Fruit fly (Drosophila melanogaster) S2 (cell line): ENCODE data around the gene NetB.

ENCODE experiments used
- CG8478 ChIP-seq: fragments of >200 bp; optimal IDR thresholded peaks from 2 replicates; lab custom pipeline; 2018
- CTCF ChIP-seq, 2 experiments: fragments of >200 bp; optimal IDR thresholded peaks; 2 replicates each; lab custom pipeline; 2018

The NetB gene

DNA sequence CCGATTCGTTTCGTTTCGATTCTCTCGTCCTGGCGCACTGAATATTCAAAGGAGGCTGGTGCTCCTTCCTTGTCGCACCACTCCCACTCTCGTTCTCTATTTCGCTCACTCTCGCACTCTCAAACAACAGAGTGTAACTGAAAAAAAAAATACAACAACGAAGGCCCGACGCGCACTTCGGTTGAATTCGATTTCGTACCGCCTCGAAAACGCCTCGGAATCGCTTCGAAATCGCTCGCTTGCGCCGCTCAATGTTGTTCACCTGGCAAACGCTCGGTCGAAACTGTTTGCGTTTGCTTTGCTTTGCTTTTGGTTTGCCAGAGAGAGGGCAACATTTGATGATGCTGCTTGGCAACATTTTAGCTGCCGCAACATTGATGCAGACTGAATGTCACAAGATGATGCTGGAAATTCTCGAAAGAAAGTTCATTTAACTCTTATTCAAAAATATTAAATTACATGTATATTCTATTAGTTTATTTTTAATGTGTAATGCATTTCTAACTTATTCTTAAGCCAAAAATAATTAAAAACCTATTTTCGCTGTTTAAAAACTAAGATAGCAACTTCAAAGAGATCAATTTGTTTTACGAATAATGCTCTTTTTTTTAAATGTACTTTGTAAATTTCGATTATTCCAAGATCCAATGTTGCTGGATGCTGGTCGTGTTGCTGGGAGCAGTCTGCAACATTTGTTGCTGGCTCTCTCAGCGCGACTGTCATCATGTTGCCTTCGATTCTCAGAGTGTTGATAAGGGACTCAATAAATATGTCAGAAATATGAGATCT is at the start of gene NetB:
NetB (minus strand) TSS at position 291 of the 789 bp plus-strand sequence.
- TF ChIP-seq CTCF (optimal IDR thresholded peaks at IDR 0.05; lab: Kevin White, UChicago) (no peak), CG8478 (lab: Kevin White, UChicago) (no peak)

- TF ChIP-seq CTCF (optimal IDR thresholded peaks at IDR 0.05; lab: Kevin White, UChicago): no peak
- no peak for TF ChIP-seq CG8478 (lab: Kevin White, UChicago)
These were observed 37.3 kb upstream of the NetB start, which contains the start of gene Ag5r for dm6 chrX:14786451-14786850. TSS of gene Ag5r (minus strand) at chrX:14786551.

DNA sequence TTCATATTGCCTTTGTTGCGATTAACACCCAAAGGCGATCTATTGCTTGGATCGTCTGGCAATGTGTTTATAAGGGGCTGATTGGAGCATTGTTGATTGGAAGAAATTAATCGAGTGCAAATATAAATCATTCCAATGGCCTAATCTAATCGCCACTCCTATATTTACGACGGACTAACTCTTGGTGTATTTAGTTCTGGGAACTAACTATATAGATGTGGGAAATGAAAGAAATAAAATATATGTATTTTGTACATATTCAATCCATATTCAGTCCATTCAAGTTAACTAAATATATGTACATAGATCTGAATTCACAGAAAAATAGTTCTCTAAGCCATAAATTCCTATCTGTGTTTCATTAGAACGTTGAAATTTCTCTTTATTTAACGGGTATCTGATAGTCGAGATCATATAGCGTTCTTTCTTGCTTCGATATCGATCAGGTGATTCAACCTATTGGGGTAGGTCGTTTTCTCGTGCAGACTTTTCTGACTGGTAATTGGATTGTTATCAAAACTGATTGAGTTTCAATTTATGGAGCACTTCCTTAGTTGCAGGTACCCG is 34.9 kb upstream of the NetB start, which contains the start of gene Ag5r2:
Ag5r2 (minus strand) TSS at position 51 of the 567 bp plus-strand sequence.
- TF ChIP-seq CTCF (optimal IDR thresholded peaks at IDR 0.05; lab: Kevin White, UChicago) (no peak), CG8478 (lab: Kevin White, UChicago) (no peak)

- TF ChIP-seq CTCF (optimal IDR thresholded peaks at IDR 0.05; lab: Kevin White, UChicago) (no peak), CG8478 (lab: Kevin White, UChicago) (no peak)
These were observed 27.3 kb upstream of the NetB start, which contains the start of gene CG5347 for dm6 chrX:14776474-14776873. TSS of gene CG5347 (plus strand) at chrX:14776774.

DNA sequence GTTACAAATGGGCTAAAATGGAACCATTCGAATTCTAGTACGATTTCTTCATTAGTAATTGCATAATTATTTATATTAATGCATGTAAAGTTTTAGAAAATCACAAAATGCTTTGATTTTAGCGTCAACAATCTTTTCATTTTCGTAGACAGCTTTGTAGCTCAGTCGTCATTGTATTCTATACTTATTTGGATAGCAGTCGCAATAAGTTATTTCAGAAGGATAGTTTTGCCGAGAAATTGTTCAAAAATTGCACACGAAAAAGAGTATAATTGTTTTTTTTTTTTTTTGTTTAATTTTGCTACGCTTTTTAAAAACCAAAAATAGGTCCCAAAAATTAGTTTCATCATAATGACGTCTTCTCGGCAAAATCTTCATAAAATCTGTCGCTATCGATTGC is 25.8 kb upstream of the NetB start, which contains the start of gene CG5334:
CG5334 (plus strand) TSS at position 301 of the 400 bp plus-strand sequence.
- TF ChIP-seq CTCF (optimal IDR thresholded peaks at IDR 0.05; lab: Kevin White, UChicago) (no peak), CG8478 (lab: Kevin White, UChicago) (no peak)

DNA sequence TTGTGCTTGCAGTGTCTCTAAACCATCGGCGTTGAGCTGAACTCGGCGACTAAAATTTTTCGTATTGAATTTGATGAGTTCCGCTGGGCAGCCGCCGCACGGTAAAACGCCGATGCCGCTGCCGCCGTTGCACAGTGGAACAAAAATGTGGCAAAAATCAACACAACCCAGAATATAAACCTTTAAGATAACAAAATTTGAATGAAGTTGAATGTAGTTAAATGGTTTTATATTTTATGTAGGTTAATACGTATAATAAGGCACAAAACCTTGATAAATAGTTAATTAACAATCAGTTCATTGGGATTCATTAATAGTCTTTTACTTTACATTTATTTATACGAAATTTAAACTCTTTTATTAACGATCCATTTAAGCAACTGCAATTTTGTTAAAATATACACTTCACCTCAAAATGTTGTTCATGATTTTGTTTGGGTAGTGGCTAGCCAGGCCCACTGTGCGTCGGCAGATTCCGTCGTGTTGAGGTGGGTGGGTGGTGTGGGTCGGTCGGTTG is 16.6 kb upstream of the NetB start, which contains the start of gene CG15890:
CG15890 (minus strand) TSS at position 51 of the 517 bp plus-strand sequence.
- no peak for TF ChIP-seq CTCF (optimal IDR thresholded peaks at IDR 0.05; lab: Kevin White, UChicago)
- no peak for TF ChIP-seq CG8478 (lab: Kevin White, UChicago)

- TF ChIP-seq CG8478 (lab: Kevin White, UChicago) (no peak), CTCF (optimal IDR thresholded peaks at IDR 0.05; lab: Kevin White, UChicago) (no peak)
These were observed 15.8 kb upstream of the NetB start for dm6 chrX:14765024-14765423.

- TF ChIP-seq CTCF (optimal IDR thresholded peaks at IDR 0.05; lab: Kevin White, UChicago) (no peak), CG8478 (lab: Kevin White, UChicago) (no peak)
These were observed 2.0 kb upstream of the NetB start for dm6 chrX:14751162-14751561.

dm6 chrX:14750448-14750847 is 1.3 kb upstream of the NetB start:
- TF ChIP-seq CTCF (optimal IDR thresholded peaks at IDR 0.05; lab: Kevin White, UChicago): no peak
- TF ChIP-seq CG8478 (lab: Kevin White, UChicago): no peak

DNA sequence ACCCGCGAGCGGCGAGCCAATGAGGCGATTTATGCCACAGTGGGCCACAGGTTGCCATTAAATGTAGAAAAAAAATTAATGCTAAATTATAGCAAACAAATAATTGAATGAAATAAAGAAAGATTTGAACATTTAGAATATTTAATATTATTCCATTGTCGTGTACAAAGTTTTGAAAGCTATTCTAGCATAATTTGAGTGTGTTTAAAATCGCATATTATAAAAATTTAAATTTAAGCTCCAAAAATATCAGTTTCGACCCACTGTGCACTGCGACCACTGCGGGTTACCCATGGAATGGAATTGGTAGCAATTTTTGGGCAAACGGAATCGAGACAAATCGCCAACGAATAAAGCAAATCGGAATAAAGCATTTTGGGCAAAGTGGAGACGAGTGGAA is 5.4 kb downstream of the NetB start:
- TF ChIP-seq CG8478 (lab: Kevin White, UChicago) (no peak), CTCF (optimal IDR thresholded peaks at IDR 0.05; lab: Kevin White, UChicago) (no peak)

- TF ChIP-seq CG8478 (lab: Kevin White, UChicago) (no peak), CTCF (optimal IDR thresholded peaks at IDR 0.05; lab: Kevin White, UChicago) (no peak)
These were observed 10.8 kb downstream of the NetB start for dm6 chrX:14738420-14738819.

DNA sequence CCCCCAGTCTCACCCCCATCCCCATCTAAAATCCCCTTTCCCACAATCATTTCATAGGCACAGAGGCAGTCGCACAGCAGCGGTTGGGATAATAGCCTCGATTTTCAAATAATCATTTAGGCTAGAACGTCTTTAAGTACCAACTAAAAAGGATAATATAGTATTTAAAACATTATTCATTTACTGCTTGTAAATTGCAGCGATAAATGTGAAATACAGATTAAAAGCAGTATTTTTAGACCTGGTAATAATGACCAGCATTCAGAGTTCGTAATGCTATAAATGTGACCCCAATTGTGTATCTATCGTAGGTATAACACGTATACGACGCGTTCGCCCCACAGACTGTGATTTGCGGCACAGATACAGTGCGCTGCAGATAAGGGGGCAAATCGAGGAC is 21.6 kb downstream of the NetB start:
- TF ChIP-seq CG8478 (lab: Kevin White, UChicago) (no peak), CTCF (optimal IDR thresholded peaks at IDR 0.05; lab: Kevin White, UChicago) (no peak)

DNA sequence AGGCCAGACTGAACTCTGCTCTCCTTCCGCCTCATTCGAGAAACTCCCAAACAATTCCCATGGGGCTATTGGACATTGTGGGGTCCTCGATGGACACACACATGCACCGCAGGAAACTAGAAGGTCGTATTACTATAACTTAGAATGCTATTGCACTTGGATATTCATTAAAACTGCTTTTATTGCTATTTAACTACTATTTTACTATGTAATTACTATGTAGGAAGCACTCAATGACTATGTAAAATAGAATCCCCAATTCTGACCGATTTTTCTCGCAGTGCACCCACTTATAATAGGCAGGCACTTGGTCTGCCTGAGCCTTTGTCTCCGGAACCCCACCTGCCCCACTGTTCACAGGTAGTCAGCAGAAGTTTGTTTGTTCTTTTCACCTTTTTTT is 24.1 kb downstream of the NetB start:
- no peak for TF ChIP-seq CTCF (optimal IDR thresholded peaks at IDR 0.05; lab: Kevin White, UChicago)

DNA sequence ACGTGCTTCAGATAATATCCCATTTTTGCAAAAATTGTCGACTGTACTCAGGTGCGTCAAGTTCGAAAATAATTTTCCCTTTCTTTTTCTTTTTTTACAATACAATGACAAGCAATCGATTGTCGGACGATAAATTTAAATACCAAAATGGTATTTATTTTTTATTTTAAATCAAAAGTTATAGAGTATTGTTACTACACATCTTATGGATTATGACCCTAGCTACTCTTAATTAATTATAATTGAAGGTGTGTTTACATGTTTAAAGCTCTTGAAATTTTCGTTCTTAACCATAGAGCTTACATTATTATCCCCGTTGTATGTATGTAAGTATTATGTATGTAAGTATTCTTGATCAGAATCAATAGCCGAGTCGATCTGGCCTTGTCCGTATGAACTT is 30.3 kb downstream of the NetB start, which contains the start of gene hog:
hog (minus strand) TSS at position 101 of the 400 bp plus-strand sequence.
- TF ChIP-seq CG8478 (lab: Kevin White, UChicago) (no peak), CTCF (optimal IDR thresholded peaks at IDR 0.05; lab: Kevin White, UChicago) (no peak)

DNA sequence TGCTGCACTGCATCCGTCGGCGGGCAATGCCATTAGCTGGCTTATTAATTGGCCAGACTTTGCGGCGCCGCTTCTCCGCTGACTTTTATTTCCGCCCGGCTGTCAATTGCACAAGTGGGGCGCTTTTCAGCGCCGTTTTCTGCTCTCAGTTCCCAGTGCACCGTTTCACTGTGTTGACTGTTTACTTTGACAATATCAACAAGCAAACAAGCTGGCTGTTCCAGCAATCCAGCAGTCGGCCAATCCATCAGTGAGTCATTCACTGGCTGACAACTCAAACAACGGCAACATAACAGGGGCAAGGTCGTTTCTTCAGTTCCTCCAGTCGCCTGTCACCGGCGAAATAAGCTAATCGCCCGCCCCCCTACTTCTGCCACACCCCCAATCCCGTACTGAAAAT is 31.9 kb downstream of the NetB start:
- no peak for TF ChIP-seq CG8478 (lab: Kevin White, UChicago)
- no peak for TF ChIP-seq CTCF (optimal IDR thresholded peaks at IDR 0.05; lab: Kevin White, UChicago)
